Fruit fly (Drosophila melanogaster) whole organism, embryonic: Measurements from ENCODE around the gene LIMK1.

Source experiments
- Atf3 ChIP-seq: fragments of 200-800 bp; sonication (Bioruptor generic); optimal IDR thresholded peaks from 3 replicates; lab custom pipeline; 2016; ENCODE audit warnings: missing biosample characterization, missing genetic modification characterization
- Bgb ChIP-seq: fragments of 200-800 bp; sonication (Bioruptor generic); IDR thresholded peaks from 2 replicates; pipeline ENCODE4 v1.3.6; 2022; ENCODE audit warnings: missing biosample characterization, missing genetic modification characterization; ENCODE audit not compliant: partially characterized antibody
- Bteb2 ChIP-seq: fragments of 200-800 bp; sonication (Bioruptor generic); optimal IDR thresholded peaks from 2 replicates; lab custom pipeline; 2016; ENCODE audit warnings: missing biosample characterization, missing genetic modification characterization
- CG10565 ChIP-seq: fragments of 200-800 bp; sonication (Bioruptor generic); optimal IDR thresholded peaks from 3 replicates; lab custom pipeline; 2016; ENCODE audit warnings: missing biosample characterization, mild to moderate bottlenecking, missing genetic modification characterization
- CG12236 ChIP-seq: fragments of 200-800 bp; sonication (Bioruptor generic); optimal IDR thresholded peaks from 2 replicates; lab custom pipeline; 2016; ENCODE audit warnings: missing biosample characterization, missing genetic modification characterization
- CG12659 ChIP-seq: fragments of 200-800 bp; sonication (Bioruptor generic); optimal IDR thresholded peaks from 3 replicates; lab custom pipeline; 2017; ENCODE audit warnings: mild to moderate bottlenecking, missing biosample characterization, missing genetic modification reagents, missing genetic modification characterization
- CG15479 ChIP-seq: fragments of 200-800 bp; sonication (Bioruptor generic); optimal IDR thresholded peaks from 3 replicates; lab custom pipeline; 2019; ENCODE audit warnings: missing biosample characterization, mild to moderate bottlenecking, missing genetic modification characterization, moderate library complexity
- CG2120 ChIP-seq: fragments of 200-800 bp; sonication (Bioruptor generic); optimal IDR thresholded peaks from 3 replicates; lab custom pipeline; 2016; ENCODE audit warnings: missing biosample characterization, missing genetic modification characterization
- CG3065 ChIP-seq: fragments of 200-800 bp; sonication (Bioruptor generic); optimal IDR thresholded peaks from 2 replicates; lab custom pipeline; 2016; ENCODE audit warnings: missing biosample characterization, missing genetic modification characterization
- CG6765 ChIP-seq: fragments of 200-800 bp; sonication (Bioruptor generic); optimal IDR thresholded peaks from 3 replicates; lab custom pipeline; 2017; ENCODE audit warnings: missing biosample characterization, mild to moderate bottlenecking, missing genetic modification characterization
- CG6854 ChIP-seq: fragments of 200-800 bp; sonication (Bioruptor generic); optimal IDR thresholded peaks from 3 replicates; lab custom pipeline; 2017; ENCODE audit warnings: missing biosample characterization, mild to moderate bottlenecking, missing genetic modification characterization
- CG7786 ChIP-seq: fragments of 200-800 bp; sonication (Bioruptor generic); optimal IDR thresholded peaks from 2 replicates; lab custom pipeline; 2016; ENCODE audit warnings: missing biosample characterization, missing genetic modification characterization
- CG8359 ChIP-seq: fragments of 200-800 bp; sonication (Bioruptor generic); optimal IDR thresholded peaks from 2 replicates; lab custom pipeline; 2017; ENCODE audit warnings: missing biosample characterization, mild to moderate bottlenecking, missing genetic modification characterization, borderline replicate concordance
- CG9932 ChIP-seq: fragments of 200-800 bp; sonication (Bioruptor generic); IDR thresholded peaks from 2 replicates; pipeline ENCODE4 v1.3.6; 2022; ENCODE audit warnings: missing biosample characterization, missing genetic modification characterization
- CkIIα-i1 ChIP-seq: fragments of 200-800 bp; sonication (Bioruptor generic); IDR thresholded peaks from 2 replicates; pipeline ENCODE4 v1.3.6; 2022; ENCODE audit warnings: missing biosample characterization, missing genetic modification characterization
- Elba2 ChIP-seq: fragments of 200-800 bp; sonication (Bioruptor generic); optimal IDR thresholded peaks from 3 replicates; lab custom pipeline; 2016; ENCODE audit warnings: missing biosample characterization, missing genetic modification characterization
- Hmr ChIP-seq: fragments of 200-800 bp; sonication (Bioruptor generic); optimal IDR thresholded peaks from 3 replicates; lab custom pipeline; 2017; ENCODE audit warnings: mild to moderate bottlenecking, missing biosample characterization, missing genetic modification reagents, missing genetic modification characterization
- Nf-YB ChIP-seq: fragments of 200-800 bp; sonication (Bioruptor generic); optimal IDR thresholded peaks from 3 replicates; lab custom pipeline; 2019; ENCODE audit warnings: missing biosample characterization, mild to moderate bottlenecking, missing genetic modification characterization, moderate library complexity
- Nf-YC ChIP-seq: fragments of 200-800 bp; optimal IDR thresholded peaks from 3 replicates; lab custom pipeline; 2019; ENCODE audit warnings: missing biosample characterization, mild to moderate bottlenecking, missing genetic modification characterization, moderate library complexity
- NfI ChIP-seq: fragments of 200-800 bp; sonication (Bioruptor generic); optimal IDR thresholded peaks from 3 replicates; lab custom pipeline; 2018; ENCODE audit warnings: missing biosample characterization, mild to moderate bottlenecking, missing genetic modification characterization, moderate library complexity
- Pdp1 ChIP-seq, 2 experiments: fragments of 200-800 bp; sonication (Bioruptor generic); optimal IDR thresholded peaks; 3 replicates each; lab custom pipeline; 2016; ENCODE audit warnings: missing biosample characterization in 2 of 2, missing genetic modification characterization in 2 of 2, mild to moderate bottlenecking in 1 of 2, moderate library complexity in 1 of 2
- Sox102F ChIP-seq: fragments of 200-800 bp; sonication (Bioruptor generic); optimal IDR thresholded peaks from 2 replicates; lab custom pipeline; 2018; ENCODE audit warnings: missing biosample characterization, mild to moderate bottlenecking, missing genetic modification characterization, moderate library complexity
- Xbp1 ChIP-seq: fragments of 200-800 bp; sonication (Bioruptor generic); optimal IDR thresholded peaks from 3 replicates; lab custom pipeline; 2016; ENCODE audit warnings: missing biosample characterization, mild to moderate bottlenecking, missing genetic modification characterization
- Xrp1 ChIP-seq: fragments of 200-800 bp; sonication (Bioruptor generic); IDR thresholded peaks from 2 replicates; pipeline ENCODE4 v1.3.6; 2022; ENCODE audit warnings: missing biosample characterization, missing genetic modification characterization
- bigmax ChIP-seq: fragments of 200-800 bp; sonication (Bioruptor generic); optimal IDR thresholded peaks from 2 replicates; lab custom pipeline; 2018; ENCODE audit warnings: missing biosample characterization, mild to moderate bottlenecking, missing genetic modification characterization
- cg ChIP-seq: fragments of 200-800 bp; sonication (Bioruptor generic); optimal IDR thresholded peaks from 3 replicates; lab custom pipeline; 2019; ENCODE audit warnings: missing biosample characterization, mild to moderate bottlenecking, missing genetic modification characterization, moderate library complexity
- crp ChIP-seq, 2 experiments: fragments of 200-800 bp; sonication (Bioruptor generic); optimal IDR thresholded peaks; 2 replicates in 1 of 2; 3 replicates in 1 of 2; lab custom pipeline; 2017; ENCODE audit warnings: missing biosample characterization in 2 of 2, missing genetic modification characterization in 2 of 2, mild to moderate bottlenecking in 1 of 2, moderate library complexity in 1 of 2
- da ChIP-seq: fragments of 200-800 bp; sonication (Bioruptor generic); optimal IDR thresholded peaks from 2 replicates; lab custom pipeline; 2016; ENCODE audit warnings: missing biosample characterization, missing genetic modification characterization
- disco-r ChIP-seq: fragments of 200-800 bp; sonication (Bioruptor generic); optimal IDR thresholded peaks from 2 replicates; lab custom pipeline; 2016; ENCODE audit warnings: missing biosample characterization, missing genetic modification characterization
- exex ChIP-seq: fragments of 200-800 bp; sonication (Bioruptor generic); optimal IDR thresholded peaks from 4 replicates; lab custom pipeline; 2018; ENCODE audit warnings: missing biosample characterization, mild to moderate bottlenecking, missing genetic modification characterization, moderate library complexity
- fu2 ChIP-seq: fragments of 200-800 bp; sonication (Bioruptor generic); optimal IDR thresholded peaks from 2 replicates; lab custom pipeline; 2016; ENCODE audit warnings: missing biosample characterization, missing genetic modification characterization
- insv ChIP-seq, 2 experiments: fragments of 200-800 bp; sonication (Bioruptor generic); optimal IDR thresholded peaks; 3 replicates each; lab custom pipeline; 2016 to 2018; ENCODE audit warnings: missing biosample characterization in 2 of 2, missing genetic modification characterization in 2 of 2
- kay ChIP-seq: fragments of 200-800 bp; sonication (Bioruptor generic); optimal IDR thresholded peaks from 2 replicates; lab custom pipeline; 2016; ENCODE audit warnings: missing biosample characterization, missing genetic modification characterization
- knrl ChIP-seq: fragments of 200-800 bp; sonication (Bioruptor generic); IDR thresholded peaks from 3 replicates; pipeline ENCODE4 v1.3.6; 2022; ENCODE audit warnings: missing biosample characterization, missing genetic modification characterization; ENCODE audit not compliant: partially characterized antibody
- lmd ChIP-seq: fragments of 200-800 bp; sonication (Bioruptor generic); IDR thresholded peaks from 2 replicates; pipeline ENCODE4 v1.3.6; 2022; ENCODE audit warnings: missing biosample characterization, missing genetic modification characterization
- maf-S ChIP-seq: fragments of 200-800 bp; sonication (Bioruptor generic); optimal IDR thresholded peaks from 2 replicates; lab custom pipeline; 2016; ENCODE audit warnings: missing biosample characterization, missing genetic modification characterization
- nau ChIP-seq: fragments of 200-800 bp; sonication (Bioruptor generic); optimal IDR thresholded peaks from 3 replicates; lab custom pipeline; 2017; ENCODE audit warnings: missing biosample characterization, mild to moderate bottlenecking, missing genetic modification characterization, missing genetic modification reagents
- pfk ChIP-seq: fragments of 200-800 bp; sonication (Bioruptor generic); optimal IDR thresholded peaks from 2 replicates; lab custom pipeline; 2018; ENCODE audit warnings: missing biosample characterization, mild to moderate bottlenecking, missing genetic modification characterization, moderate library complexity
- row ChIP-seq: fragments of 200-800 bp; sonication (Bioruptor generic); IDR thresholded peaks from 3 replicates; pipeline ENCODE4 v1.3.6; 2022; ENCODE audit warnings: missing biosample characterization, missing genetic modification characterization
- scrt ChIP-seq: fragments of 200-800 bp; sonication (Bioruptor generic); optimal IDR thresholded peaks from 2 replicates; lab custom pipeline; 2018; ENCODE audit warnings: missing biosample characterization, mild to moderate bottlenecking, missing genetic modification characterization, moderate library complexity
- sens ChIP-seq: fragments of 200-800 bp; sonication (Bioruptor generic); peaks from one replicate; lab custom pipeline; 2016; ENCODE audit warnings: missing biosample characterization, missing genetic modification characterization
- stc ChIP-seq: fragments of 200-800 bp; sonication (Bioruptor generic); IDR thresholded peaks from 2 replicates; pipeline ENCODE4 v1.3.6; 2022; ENCODE audit warnings: missing biosample characterization, missing genetic modification characterization
- sug ChIP-seq: fragments of 200-800 bp; optimal IDR thresholded peaks from 2 replicates; lab custom pipeline; 2019; ENCODE audit warnings: missing biosample characterization, mild to moderate bottlenecking, missing genetic modification characterization, moderate library complexity
- vnd ChIP-seq: fragments of 200-800 bp; sonication (Bioruptor generic); IDR thresholded peaks from 3 replicates; pipeline ENCODE4 v1.3.6; 2022; ENCODE audit warnings: missing biosample characterization, missing genetic modification characterization; ENCODE audit not compliant: partially characterized antibody
- wek ChIP-seq: fragments of 200-800 bp; sonication (Bioruptor generic); optimal IDR thresholded peaks from 3 replicates; lab custom pipeline; 2018; ENCODE audit warnings: missing biosample characterization, mild to moderate bottlenecking, missing genetic modification characterization, moderate library complexity

LIMK1 gene

DNA sequence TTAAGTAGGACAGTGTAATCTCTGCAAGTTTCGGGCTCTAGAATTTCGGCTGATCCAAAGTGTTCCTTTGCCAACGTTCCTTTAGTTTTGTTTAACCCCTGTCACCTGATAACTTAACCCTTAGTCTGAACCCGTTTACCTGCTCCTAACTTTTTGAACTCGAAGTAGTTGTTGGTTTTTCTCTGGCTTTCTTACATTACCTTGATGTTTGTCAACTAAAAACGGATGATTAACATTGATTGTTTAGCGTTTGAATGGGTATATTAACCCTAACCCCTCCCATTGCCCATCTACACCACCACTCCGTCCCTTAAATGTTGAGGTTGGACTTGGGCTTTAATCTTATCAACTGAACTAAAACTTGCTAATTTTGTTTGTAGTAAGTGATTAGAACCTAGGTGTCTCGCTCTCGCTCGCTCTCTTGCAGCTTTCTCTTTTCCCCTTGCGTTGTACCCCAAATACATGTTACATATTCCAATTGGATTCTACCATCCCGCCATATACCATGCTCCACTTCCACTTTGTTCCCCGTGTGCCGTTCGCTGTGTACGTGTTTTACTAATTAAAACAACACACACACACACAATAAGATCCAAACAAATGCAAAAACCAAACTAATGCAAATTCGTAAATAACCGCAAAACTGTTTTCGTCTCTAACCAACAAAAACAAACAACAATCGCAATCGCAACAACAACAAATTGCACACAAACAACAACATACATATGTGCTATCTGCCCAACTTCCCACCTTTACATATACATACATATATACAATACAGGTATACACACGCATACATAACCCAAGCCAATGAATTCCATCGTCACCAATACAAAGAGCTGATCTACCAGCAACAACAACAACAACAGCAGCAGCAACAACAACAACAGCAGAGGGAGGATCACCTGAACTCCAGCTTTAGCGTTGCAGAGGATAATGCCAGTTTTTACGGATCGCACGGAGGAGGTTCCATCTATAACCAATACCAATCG, 9.1 kb upstream of the LIMK1 start (continued):
- TF ChIP-seq Hmr (GFP tag; lab: Kevin White, UChicago): no peak
- TF ChIP-seq disco-r (GFP tag; lab: Kevin White, UChicago): no peak
- no peak for TF ChIP-seq CG3065 (GFP tag; lab: Kevin White, UChicago)
- TF ChIP-seq crp (GFP tag; optimal IDR thresholded peaks at IDR 0.05; lab: Kevin White, UChicago): no peak
- peak; percentile 82 for TF ChIP-seq Nf-YB (GFP tag; lab: Kevin White, UChicago)
- no peak for TF ChIP-seq CG6854
- TF ChIP-seq Sox102F (GFP tag; lab: Kevin White, UChicago): no peak
- peak; percentile 18 for TF ChIP-seq CG7786 (GFP tag; lab: Kevin White, UChicago)
- no peak for TF ChIP-seq CG10565 (GFP tag; lab: Kevin White, UChicago)
- no peak for TF ChIP-seq Bteb2 (GFP tag; lab: Kevin White, UChicago)
- peak; percentile 25 for TF ChIP-seq CG15479 (GFP tag; lab: Kevin White, UChicago)
- TF ChIP-seq Xrp1 (GFP tag; lab: Robert Waterston, UW): no peak
- no peak for TF ChIP-seq stc
- TF ChIP-seq scrt (GFP tag; lab: Kevin White, UChicago): no peak
- TF ChIP-seq nau (GFP tag; lab: Kevin White, UChicago): no peak
- TF ChIP-seq cg (GFP tag; lab: Kevin White, UChicago): peak; percentile 85
- TF ChIP-seq CkIIα-i1: no peak
- no peak for TF ChIP-seq vnd (GFP tag; lab: Robert Waterston, UW)
- no peak for TF ChIP-seq CG8359 (GFP tag; lab: Kevin White, UChicago)
- TF ChIP-seq CG12236: no peak
- peak; percentile 75 for TF ChIP-seq Elba2 (GFP tag; lab: Kevin White, UChicago)
- TF ChIP-seq CG6765: no peak
- no peak for TF ChIP-seq Atf3
- no peak for TF ChIP-seq knrl (GFP tag; lab: Robert Waterston, UW)
- TF ChIP-seq pfk (GFP tag; lab: Kevin White, UChicago): peak; percentile 97
- TF ChIP-seq CG2120 (GFP tag; lab: Kevin White, UChicago): peak; percentile 60
- TF ChIP-seq NfI: no peak
- TF ChIP-seq insv (GFP tag; optimal IDR thresholded peaks at IDR 0.05; lab: Kevin White, UChicago): peak; percentile 37 to 94
- TF ChIP-seq wek (GFP tag; lab: Kevin White, UChicago): no peak
- peak; percentile 50 for TF ChIP-seq sens
- no peak for TF ChIP-seq Bgb (GFP tag; lab: Robert Waterston, UW)
- TF ChIP-seq sug (tag; lab: Kevin White, UChicago): peak; percentile 18
- no peak for TF ChIP-seq lmd (GFP tag; lab: Robert Waterston, UW)
- peak; percentile 19 for TF ChIP-seq CG12659 (GFP tag; lab: Kevin White, UChicago)
- no peak for TF ChIP-seq da (GFP tag; lab: Kevin White, UChicago)
- peak; percentile 43; the same call in 1 of the 3 replicates for TF ChIP-seq row (GFP tag; lab: Robert Waterston, UW)
- peak; percentile 32 for TF ChIP-seq bigmax (GFP tag; lab: Kevin White, UChicago)
- TF ChIP-seq maf-S (GFP tag; lab: Kevin White, UChicago): no peak
- peak in 1 of 2 experiments; percentile 38 for TF ChIP-seq Pdp1 (GFP tag; optimal IDR thresholded peaks at IDR 0.05; lab: Kevin White, UChicago)
- peak; percentile 87 for TF ChIP-seq exex (tag; lab: Kevin White, UChicago)
- peak; percentile 24; the same call in 1 of the 2 replicates for TF ChIP-seq CG9932
- TF ChIP-seq fu2 (GFP tag; lab: Kevin White, UChicago): no peak
- no peak for TF ChIP-seq Xbp1 (GFP tag; lab: Kevin White, UChicago)
- no peak for TF ChIP-seq kay
- peak; percentile 85 for TF ChIP-seq Nf-YC (tag; lab: Kevin White, UChicago)
